Fruit fly (Drosophila melanogaster) S2 (cell line): Measurements from ENCODE around the gene C3G.

ENCODE experiments used
- CG8478 ChIP-seq: fragments of >200 bp; optimal IDR thresholded peaks from 2 replicates; lab custom pipeline; 2018
- CTCF ChIP-seq, 2 experiments: fragments of >200 bp; optimal IDR thresholded peaks; 2 replicates each; lab custom pipeline; 2018

The C3G gene

dm6 chrX:6803312-6803794 lies at the start of gene C3G, which contains the start of gene pod1:
TSS of gene C3G (minus strand) at chrX:6803593.
TSS of gene pod1 (plus strand) at chrX:6803684.
- TF ChIP-seq CG8478 (lab: Kevin White, UChicago) = no peak
- TF ChIP-seq CTCF (optimal IDR thresholded peaks at IDR 0.05; lab: Kevin White, UChicago) = peak in 1 of 2 experiments; percentile 35

- TF ChIP-seq CG8478 (lab: Kevin White, UChicago) (no peak), CTCF (optimal IDR thresholded peaks at IDR 0.05; lab: Kevin White, UChicago) (no peak)
Observed at dm6 chrX:6852574-6852973, 49.2 kb upstream of the C3G start.

- TF ChIP-seq CG8478 (lab: Kevin White, UChicago) (no peak), CTCF (optimal IDR thresholded peaks at IDR 0.05; lab: Kevin White, UChicago) (no peak)
Observed at dm6 chrX:6849178-6849956, 46.0 kb upstream of the C3G start, which contains the start of the genes Cht11 and CG4558. TSS of gene Cht11 (minus strand) at chrX:6849517. TSS of gene CG4558 (plus strand) at chrX:6849770.

- TF ChIP-seq CG8478 (lab: Kevin White, UChicago) = no peak
- no peak for TF ChIP-seq CTCF (optimal IDR thresholded peaks at IDR 0.05; lab: Kevin White, UChicago)
Observed at dm6 chrX:6843841-6844440, 40.5 kb upstream of the C3G start, which contains the start of the genes CG14435 and Tmf. TSS of gene CG14435 (minus strand) at chrX:6843921. TSS of gene Tmf (plus strand) at chrX:6844341.

dm6 chrX:6832584-6832983 lies 29.2 kb upstream of the C3G start, which contains the start of gene mAChR-C:
TSS of gene mAChR-C (minus strand) at chrX:6832684.
- TF ChIP-seq CG8478 (lab: Kevin White, UChicago) (no peak), CTCF (optimal IDR thresholded peaks at IDR 0.05; lab: Kevin White, UChicago) (no peak)

- TF ChIP-seq CG8478 (lab: Kevin White, UChicago) = no peak
Observed at dm6 chrX:6824203-6824602, 20.8 kb upstream of the C3G start, which contains the start of gene nonC. TSS of gene nonC (plus strand) at chrX:6824496.

- no peak for TF ChIP-seq CG8478 (lab: Kevin White, UChicago)
- no peak for TF ChIP-seq CTCF (optimal IDR thresholded peaks at IDR 0.05; lab: Kevin White, UChicago)
Observed at dm6 chrX:6822904-6823303, 19.5 kb upstream of the C3G start, which contains the start of gene Atx-1. TSS of gene Atx-1 (plus strand) at chrX:6823204.

dm6 chrX:6820703-6821102 lies 17.3 kb upstream of the C3G start, which contains the start of the genes Nf-YC and xit:
TSS of gene Nf-YC (minus strand) at chrX:6820919.
TSS of gene xit (plus strand) at chrX:6821016.
- peak; percentile 40 to 51 for TF ChIP-seq CTCF (optimal IDR thresholded peaks at IDR 0.05; lab: Kevin White, UChicago)
- no peak for TF ChIP-seq CG8478 (lab: Kevin White, UChicago)

- TF ChIP-seq CTCF (optimal IDR thresholded peaks at IDR 0.05; lab: Kevin White, UChicago) (no peak), CG8478 (lab: Kevin White, UChicago) (no peak)
Observed at dm6 chrX:6813678-6814077, 10.3 kb upstream of the C3G start, which contains the start of gene iav. TSS of gene iav (plus strand) at chrX:6813978.

- TF ChIP-seq CTCF (optimal IDR thresholded peaks at IDR 0.05; lab: Kevin White, UChicago) (no peak), CG8478 (lab: Kevin White, UChicago) (no peak)
Observed at dm6 chrX:6805404-6805803, 2.0 kb upstream of the C3G start.

dm6 chrX:6804485-6805295 lies 1.3 kb upstream of the C3G start:
- no peak for TF ChIP-seq CTCF (optimal IDR thresholded peaks at IDR 0.05; lab: Kevin White, UChicago)
- TF ChIP-seq CG8478 (lab: Kevin White, UChicago) = no peak

dm6 chrX:6803880-6804484 lies 589 bp upstream of the C3G start:
- TF ChIP-seq CTCF (optimal IDR thresholded peaks at IDR 0.05; lab: Kevin White, UChicago) (no peak), CG8478 (lab: Kevin White, UChicago) (no peak)

dm6 chrX:6802376-6803080 lies 865 bp downstream of the C3G start:
- TF ChIP-seq CG8478 (lab: Kevin White, UChicago) (no peak), CTCF (optimal IDR thresholded peaks at IDR 0.05; lab: Kevin White, UChicago) (no peak)
